Comparison of ENCODE assay signal across 2 worm cellular contexts in genomic region chrV:13198449-13199067, ce11.
TF ChIP-seq lines count a peak whose summit lies in the region.
"Not testable (repeated sequence)": the region's sequence is repeated elsewhere in the genome, so short reads cannot be mapped to it uniquely, and the experiment has no call there.

No protein-coding gene starts in this region.

TF ChIP-seq in whole organism, L4 larva, 104 proteins besides CTCF, POLR2A, EP300 and RAD21:
- TF ChIP-seq ceh-44 (GFP tag; IDR thresholded peaks at IDR 0.05; lab: Robert Waterston, UW) (0 out of 2 replicates have a peak, but pooled peaks have one; percentile 5), egl-43 (GFP tag; IDR thresholded peaks at IDR 0.05; lab: Robert Waterston, UW) (peak; percentile 15; the same call in 1 of the 2 replicates), madf-5 (GFP tag; IDR thresholded peaks at IDR 0.05; lab: Robert Waterston, UW) (0 out of 4 replicates have a peak, but pooled peaks of 1 of the 2 experiments have one; percentile 45), set-16 (GFP tag; IDR thresholded peaks at IDR 0.05; lab: Robert Waterston, UW) (peak; percentile 98), pha-4 (GFP tag; IDR thresholded peaks at IDR 0.05; lab: Robert Waterston, UW) (peak; percentile 34; the same call in 1 of the 2 replicates)
- not testable (repeated sequence) for TF ChIP-seq pha-4 (tag; optimal IDR thresholded peaks at IDR 0.05; lab: Kevin White, UChicago)

TF ChIP-seq in whole organism, young adult, 124 proteins besides CTCF, POLR2A, EP300 and RAD21:
- TF ChIP-seq egrh-3 (GFP tag; IDR thresholded peaks at IDR 0.05; lab: Robert Waterston, UW): peak; percentile 93
- TF ChIP-seq zfh-2 (GFP tag; conservative IDR thresholded peaks at IDR 0.05; lab: Robert Waterston, UW): peak; percentile 56; the same call in 1 of the 2 replicates
